Worm (Caenorhabditis elegans) whole organism, late embryonic: ENCODE data around the gene F15A4.10.

ENCODE experiments used
- ahr-1 ChIP-seq: sonication (generic microtip); optimal IDR thresholded peaks from 2 replicates; lab custom pipeline; 2016; ENCODE audit warnings: missing genetic modification characterization, missing compliant biosample characterization
- dmd-4 ChIP-seq: sonication (generic microtip); optimal IDR thresholded peaks from 2 replicates; lab custom pipeline; 2016; ENCODE audit warnings: borderline replicate concordance, missing genetic modification characterization, missing compliant biosample characterization
- dve-1 ChIP-seq: sonication (generic microtip); optimal IDR thresholded peaks from 2 replicates; lab custom pipeline; 2017; ENCODE audit warnings: antibody characterized with exemption, mild to moderate bottlenecking, missing genetic modification characterization, missing compliant biosample characterization
- elt-2 ChIP-seq: sonication (generic microtip); optimal IDR thresholded peaks from 2 replicates; lab custom pipeline; 2016; ENCODE audit warnings: missing genetic modification reagents, missing genetic modification characterization, missing compliant biosample characterization
- hlh-6 ChIP-seq: sonication (generic microtip); optimal IDR thresholded peaks from 2 replicates; lab custom pipeline; 2016; ENCODE audit warnings: missing genotype, missing genetic modification characterization, missing compliant biosample characterization
- ref-2 ChIP-seq: sonication (generic microtip); optimal IDR thresholded peaks from 2 replicates; lab custom pipeline; 2016; ENCODE audit warnings: missing genetic modification characterization, missing compliant biosample characterization
- sdc-2 ChIP-seq: sonication (generic microtip); optimal IDR thresholded peaks from 2 replicates; lab custom pipeline; 2016; ENCODE audit warnings: missing genotype, missing genetic modification characterization, missing compliant biosample characterization
- zip-5 ChIP-seq: sonication (generic microtip); optimal IDR thresholded peaks from 2 replicates; lab custom pipeline; 2016; ENCODE audit warnings: missing genetic modification characterization, missing compliant biosample characterization

- TF ChIP-seq elt-2 (tag; lab: Kevin White, UChicago) (no peak), ahr-1 (tag; lab: Kevin White, UChicago) (no peak), sdc-2 (no peak), zip-5 (tag; lab: Kevin White, UChicago) (no peak), dve-1 (no peak), dmd-4 (tag; lab: Kevin White, UChicago) (no peak), hlh-6 (tag; lab: Kevin White, UChicago) (no peak), ref-2 (tag; lab: Kevin White, UChicago) (no peak)
Measured at ce11 chrII:12494067-12494477, 9.1 kb upstream of the F15A4.10 start.
